Fruit fly (Drosophila melanogaster) Kc167 (cell line): Measurements from ENCODE around the gene MESR3.

Source experiments
- Myc ChIP-seq: fragments of >200 bp; optimal IDR thresholded peaks from 2 replicates; lab custom pipeline; 2017; ENCODE audit warnings: missing external identifiers
- ttk ChIP-seq: sonication (Bioruptor generic); optimal IDR thresholded peaks from 2 replicates; lab custom pipeline; 2017; ENCODE audit warnings: missing external identifiers

DNA sequence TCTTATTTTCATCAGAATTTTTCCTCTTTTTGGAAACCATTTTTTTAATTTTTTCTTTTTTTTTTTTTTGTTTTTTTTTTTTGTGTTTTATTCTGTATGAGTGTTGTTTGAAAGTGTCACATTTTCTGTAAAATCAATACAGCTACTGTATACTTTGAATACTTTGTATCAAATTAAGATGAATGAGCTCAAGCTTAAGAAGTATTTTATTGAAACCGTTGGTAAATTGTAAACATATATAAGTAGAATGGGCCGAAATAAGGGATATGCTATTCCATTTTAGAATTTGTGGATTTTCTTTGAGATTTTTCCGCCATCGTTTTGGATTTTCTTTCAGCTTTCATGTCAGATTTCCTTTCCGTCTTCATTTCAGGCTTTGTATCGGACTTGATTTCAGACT is 57.9 kb downstream of the MESR3 start, which contains the start of gene Mst36Fb:
- no peak for TF ChIP-seq ttk (lab: Kevin White, UChicago)
- TF ChIP-seq Myc (lab: Kevin White, UChicago) = no peak
